Worm (Caenorhabditis elegans) whole organism, L1 larva: ENCODE data around the gene srh-276.

Experiments
- ces-1 ChIP-seq: fragments of 150-350 bp; optimal IDR thresholded peaks from 2 replicates; lab custom pipeline; 2014; ENCODE audit warnings: missing biosample characterization, missing genetic modification reagents, missing genetic modification characterization
- lin-15B ChIP-seq: fragments of 150-350 bp; sonication (generic microtip); optimal IDR thresholded peaks from 3 replicates; lab custom pipeline; 2014; ENCODE audit warnings: missing biosample characterization, missing genetic modification characterization
- nhr-12 ChIP-seq: sonication (generic microtip); optimal IDR thresholded peaks from 2 replicates; lab custom pipeline; 2017; ENCODE audit warnings: missing biosample characterization, missing genetic modification characterization
- unc-62 ChIP-seq: fragments of 150-350 bp; optimal IDR thresholded peaks from 2 replicates; lab custom pipeline; 2014; ENCODE audit warnings: missing biosample characterization, missing genetic modification reagents, missing genetic modification characterization
- unc-86 ChIP-seq: sonication (generic microtip); optimal IDR thresholded peaks from 2 replicates; lab custom pipeline; 2016; ENCODE audit warnings: missing genetic modification characterization, missing compliant biosample characterization

- TF ChIP-seq unc-62 (GFP tag; lab: Kevin White, UChicago), result no peak
- TF ChIP-seq lin-15B (tag; lab: Kevin White, UChicago), result no peak
- no peak for TF ChIP-seq unc-86 (tag; lab: Kevin White, UChicago)
- TF ChIP-seq nhr-12 (tag; lab: Kevin White, UChicago), result no peak
- no peak for TF ChIP-seq ces-1 (GFP tag; lab: Kevin White, UChicago)
These were observed 49.2 kb downstream of the srh-276 start, which contains the start of gene F28F8.9 for ce11 chrV:15578386-15578785.
